Worm (Caenorhabditis elegans): ENCODE results near the gene Y42H9AR.5.

DNA sequence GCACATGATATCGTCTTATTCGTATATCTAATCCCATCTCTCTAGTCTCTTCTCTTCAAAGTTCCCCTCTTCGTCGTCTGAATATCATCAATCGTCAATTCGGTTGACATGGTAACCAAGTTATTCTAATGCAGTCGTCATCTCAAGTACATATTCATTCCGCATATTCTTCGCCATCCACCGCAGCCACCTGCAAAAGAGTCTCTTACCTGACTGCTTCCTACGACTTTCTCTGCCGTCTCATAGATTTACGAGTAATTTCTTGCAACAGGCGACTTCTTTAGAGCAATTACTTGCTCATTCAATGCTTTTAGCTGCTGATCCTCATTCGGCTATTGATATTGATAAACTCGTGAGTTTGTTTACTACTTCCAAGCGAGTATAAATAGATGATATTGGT, 25.1 kb downstream of the Y42H9AR.5 start:
- TF ChIP-seq snpc-4 (tag; optimal IDR thresholded peaks at IDR 0.05) (no peak), lin-15B (tag; optimal IDR thresholded peaks at IDR 0.05) (no peak), nhr-28 (tag; optimal IDR thresholded peaks at IDR 0.05) (no peak), nhr-47 (tag; optimal IDR thresholded peaks at IDR 0.05) (no peak), unc-62 (GFP tag; optimal IDR thresholded peaks at IDR 0.05) (no peak)
